Fruit fly (Drosophila melanogaster) whole organism, embryonic: Measurements from ENCODE around the gene nxf2.

ENCODE experiments used
- Atf6 ChIP-seq: fragments of 200-800 bp; sonication (Bioruptor generic); IDR thresholded peaks from 2 replicates; pipeline ENCODE4 v1.3.6; 2022; ENCODE audit warnings: missing biosample characterization, missing genetic modification characterization
- Bdp1 ChIP-seq: fragments of 200-800 bp; sonication (Bioruptor generic); optimal IDR thresholded peaks from 3 replicates; lab custom pipeline; 2016; ENCODE audit warnings: missing biosample characterization, missing genetic modification characterization
- CG1024 ChIP-seq: fragments of 200-800 bp; sonication (Bioruptor generic); IDR thresholded peaks from 2 replicates; pipeline ENCODE4 v1.3.6; 2022; ENCODE audit warnings: missing biosample characterization, missing genetic modification characterization
- CG12942 ChIP-seq: fragments of 200-800 bp; sonication (Bioruptor generic); optimal IDR thresholded peaks from 3 replicates; lab custom pipeline; 2016; ENCODE audit warnings: missing biosample characterization, missing genetic modification characterization
- CG13287 ChIP-seq: fragments of 200-800 bp; sonication (Bioruptor generic); IDR thresholded peaks from 2 replicates; pipeline ENCODE4 v1.3.6; 2022; ENCODE audit warnings: missing biosample characterization, missing genetic modification characterization; ENCODE audit not compliant: partially characterized antibody
- CG16779 ChIP-seq: fragments of 200-800 bp; sonication (Bioruptor generic); IDR thresholded peaks from 2 replicates; pipeline ENCODE4 v1.3.6; 2022; ENCODE audit warnings: missing biosample characterization, missing genetic modification characterization
- CG18262 ChIP-seq: fragments of 200-800 bp; optimal IDR thresholded peaks from 3 replicates; lab custom pipeline; 2019; ENCODE audit warnings: missing biosample characterization, mild to moderate bottlenecking, missing genetic modification characterization, moderate library complexity
- CG2129 ChIP-seq: fragments of 200-800 bp; sonication (Bioruptor generic); IDR thresholded peaks from 2 replicates; pipeline ENCODE4 v1.3.6; 2022; ENCODE audit warnings: missing biosample characterization, missing genetic modification characterization; ENCODE audit not compliant: partially characterized antibody
- CG2712 ChIP-seq: fragments of 200-800 bp; optimal IDR thresholded peaks from 3 replicates; lab custom pipeline; 2019; ENCODE audit warnings: missing biosample characterization, mild to moderate bottlenecking, missing genetic modification characterization, moderate library complexity
- CG3065 ChIP-seq: fragments of 200-800 bp; sonication (Bioruptor generic); optimal IDR thresholded peaks from 2 replicates; lab custom pipeline; 2016; ENCODE audit warnings: missing biosample characterization, missing genetic modification characterization
- CG31224 ChIP-seq: fragments of 200-800 bp; sonication (Bioruptor generic); IDR thresholded peaks from 2 replicates; pipeline ENCODE4 v1.3.6; 2022; ENCODE audit warnings: missing biosample characterization, missing genetic modification characterization
- CG34224 ChIP-seq: fragments of 200-800 bp; sonication (Bioruptor generic); IDR thresholded peaks from 3 replicates; pipeline ENCODE4 v1.3.6; 2022; ENCODE audit warnings: missing biosample characterization, missing genetic modification characterization; ENCODE audit not compliant: partially characterized antibody
- CG5180 ChIP-seq: fragments of 200-800 bp; sonication (Bioruptor generic); optimal IDR thresholded peaks from 3 replicates; lab custom pipeline; 2017; ENCODE audit warnings: missing biosample characterization, missing genetic modification characterization, mild to moderate bottlenecking, moderate library complexity, missing genetic modification reagents
- CG5953 ChIP-seq: fragments of 200-800 bp; sonication (Bioruptor generic); IDR thresholded peaks from 2 replicates; pipeline ENCODE4 v1.3.6; 2022; ENCODE audit warnings: missing biosample characterization, missing genetic modification characterization
- CG6683 ChIP-seq: fragments of 200-800 bp; sonication (Bioruptor generic); optimal IDR thresholded peaks from 2 replicates; lab custom pipeline; 2017; ENCODE audit warnings: missing biosample characterization, mild to moderate bottlenecking, missing genetic modification characterization, missing genetic modification reagents
- CG6689 ChIP-seq: fragments of 200-800 bp; sonication (Bioruptor generic); IDR thresholded peaks from 2 replicates; pipeline ENCODE4 v1.3.6; 2022; ENCODE audit warnings: missing biosample characterization, missing genetic modification characterization
- CG7556 ChIP-seq: fragments of 200-800 bp; sonication (Bioruptor generic); optimal IDR thresholded peaks from 2 replicates; lab custom pipeline; 2017; ENCODE audit warnings: missing biosample characterization, mild to moderate bottlenecking, missing genetic modification characterization
- CG8944 ChIP-seq: fragments of 200-800 bp; sonication (Bioruptor generic); optimal IDR thresholded peaks from 3 replicates; lab custom pipeline; 2016; ENCODE audit warnings: missing biosample characterization, missing genetic modification characterization
- D19B ChIP-seq: fragments of 200-800 bp; sonication (Bioruptor generic); optimal IDR thresholded peaks from 2 replicates; lab custom pipeline; 2017; ENCODE audit warnings: missing biosample characterization, mild to moderate bottlenecking, missing genetic modification characterization
- Dfd ChIP-seq, 2 experiments: fragments of >200 bp; optimal IDR thresholded peaks; 2 replicates each; lab custom pipeline; 2017; ENCODE audit warnings: missing biosample characterization in 2 of 2, missing genetic modification characterization in 2 of 2
- Dip3 ChIP-seq: fragments of 200-800 bp; sonication (Bioruptor generic); optimal IDR thresholded peaks from 3 replicates; lab custom pipeline; 2016; ENCODE audit warnings: missing biosample characterization, missing genetic modification characterization
- Lhr ChIP-seq: fragments of 200-800 bp; sonication (Bioruptor generic); optimal IDR thresholded peaks from 3 replicates; lab custom pipeline; 2017; ENCODE audit warnings: mild to moderate bottlenecking, missing biosample characterization, missing genetic modification reagents, missing genetic modification characterization
- MBD-R2 ChIP-seq: fragments of 200-800 bp; sonication (Bioruptor generic); IDR thresholded peaks from 2 replicates; pipeline ENCODE4 v1.3.6; 2022; ENCODE audit warnings: missing biosample characterization, missing genetic modification characterization
- Myb ChIP-seq: fragments of 200-800 bp; sonication (Bioruptor generic); optimal IDR thresholded peaks from 2 replicates; lab custom pipeline; 2016; ENCODE audit warnings: missing biosample characterization, missing genetic modification characterization
- Oaz ChIP-seq: fragments of 200-800 bp; sonication (Bioruptor generic); IDR thresholded peaks from 2 replicates; pipeline ENCODE4 v1.3.6; 2022; ENCODE audit warnings: missing biosample characterization, missing genetic modification characterization
- Opbp ChIP-seq: fragments of 200-800 bp; sonication (Bioruptor generic); IDR thresholded peaks from 3 replicates; pipeline ENCODE4 v1.3.6; 2022; ENCODE audit warnings: missing biosample characterization, missing genetic modification characterization; ENCODE audit not compliant: partially characterized antibody
- Optix ChIP-seq: fragments of 200-800 bp; sonication (Bioruptor generic); IDR thresholded peaks from 3 replicates; pipeline ENCODE4 v1.3.6; 2022; ENCODE audit warnings: missing biosample characterization, missing genetic modification characterization
- Side ChIP-seq: fragments of 200-800 bp; sonication (Bioruptor generic); optimal IDR thresholded peaks from 2 replicates; lab custom pipeline; 2016; ENCODE audit warnings: missing biosample characterization, missing genetic modification characterization
- ash1 ChIP-seq: fragments of 200-800 bp; sonication (Bioruptor generic); optimal IDR thresholded peaks from 2 replicates; lab custom pipeline; 2018; ENCODE audit warnings: missing biosample characterization, mild to moderate bottlenecking, missing genetic modification characterization
- ato ChIP-seq: fragments of 200-800 bp; sonication (Bioruptor generic); IDR thresholded peaks from 2 replicates; pipeline ENCODE4 v1.3.6; 2022; ENCODE audit warnings: missing biosample characterization, missing genetic modification characterization; ENCODE audit not compliant: partially characterized antibody
- chm ChIP-seq: fragments of 200-800 bp; sonication (Bioruptor generic); IDR thresholded peaks from 2 replicates; pipeline ENCODE4 v1.3.6; 2022; ENCODE audit warnings: missing biosample characterization, missing genetic modification characterization
- en ChIP-seq: fragments of 200-800 bp; sonication (Bioruptor generic); optimal IDR thresholded peaks from 2 replicates; lab custom pipeline; 2016; ENCODE audit warnings: missing biosample characterization, missing genetic modification characterization
- gcm2 ChIP-seq: fragments of 200-800 bp; sonication (Bioruptor generic); optimal IDR thresholded peaks from 2 replicates; lab custom pipeline; 2016; ENCODE audit warnings: missing biosample characterization, missing genetic modification characterization
- gfzf ChIP-seq: fragments of 200-800 bp; sonication (Bioruptor generic); optimal IDR thresholded peaks from 2 replicates; lab custom pipeline; 2016; ENCODE audit warnings: missing biosample characterization, mild to moderate bottlenecking, missing genetic modification characterization, moderate library complexity
- hb ChIP-seq: fragments of 200-800 bp; sonication (Bioruptor generic); IDR thresholded peaks from 3 replicates; pipeline ENCODE4 v1.3.6; 2022; ENCODE audit warnings: missing biosample characterization, missing genetic modification characterization; ENCODE audit not compliant: partially characterized antibody
- jumu ChIP-seq: fragments of 200-800 bp; sonication (Bioruptor generic); optimal IDR thresholded peaks from 3 replicates; lab custom pipeline; 2016; ENCODE audit warnings: missing biosample characterization, missing genetic modification characterization
- kay ChIP-seq: fragments of 200-800 bp; sonication (Bioruptor generic); optimal IDR thresholded peaks from 2 replicates; lab custom pipeline; 2016; ENCODE audit warnings: missing biosample characterization, missing genetic modification characterization
- lab ChIP-seq: fragments of 200-800 bp; sonication (Bioruptor generic); optimal IDR thresholded peaks from 3 replicates; lab custom pipeline; 2017; ENCODE audit warnings: missing biosample characterization, missing genetic modification characterization, mild to moderate bottlenecking, moderate library complexity, missing genetic modification reagents
- lov ChIP-seq, 2 experiments: fragments of 200-800 bp in 1 of 2; fragments of >200 bp in 1 of 2; sonication (Bioruptor generic) in 1 of 2; IDR thresholded peaks in 1 of 2; optimal IDR thresholded peaks in 1 of 2; 2 replicates in 1 of 2; 3 replicates in 1 of 2; pipeline versions ENCODE4 v1.3.6 to Lab custom; 2017 to 2022; ENCODE audit warnings: missing biosample characterization in 1 of 2, missing genetic modification characterization in 1 of 2
- maf-S ChIP-seq: fragments of 200-800 bp; sonication (Bioruptor generic); optimal IDR thresholded peaks from 2 replicates; lab custom pipeline; 2016; ENCODE audit warnings: missing biosample characterization, missing genetic modification characterization
- oc ChIP-seq: fragments of 200-800 bp; sonication (Bioruptor generic); optimal IDR thresholded peaks from 2 replicates; lab custom pipeline; 2018; ENCODE audit warnings: missing biosample characterization, mild to moderate bottlenecking, missing genetic modification characterization, moderate library complexity
- peb ChIP-seq: fragments of 200-800 bp; sonication (Bioruptor generic); IDR thresholded peaks from 2 replicates; pipeline ENCODE4 v1.3.6; 2022; ENCODE audit warnings: missing biosample characterization, missing genetic modification characterization
- pfk ChIP-seq: fragments of 200-800 bp; sonication (Bioruptor generic); optimal IDR thresholded peaks from 2 replicates; lab custom pipeline; 2018; ENCODE audit warnings: missing biosample characterization, mild to moderate bottlenecking, missing genetic modification characterization, moderate library complexity
- repo ChIP-seq: fragments of 200-800 bp; sonication (Bioruptor generic); optimal IDR thresholded peaks from 2 replicates; lab custom pipeline; 2016; ENCODE audit warnings: missing biosample characterization, missing genetic modification characterization
- sim ChIP-seq: fragments of 200-800 bp; sonication (Bioruptor generic); IDR thresholded peaks from 2 replicates; pipeline ENCODE4 v1.3.6; 2022; ENCODE audit warnings: missing biosample characterization, missing genetic modification characterization
- sob ChIP-seq: fragments of 200-800 bp; sonication (Bioruptor generic); IDR thresholded peaks from 2 replicates; pipeline ENCODE4 v1.3.6; 2022; ENCODE audit warnings: missing biosample characterization, missing genetic modification characterization
- tna ChIP-seq: fragments of 200-800 bp; sonication (Bioruptor generic); IDR thresholded peaks from 2 replicates; pipeline ENCODE4 v1.3.6; 2022; ENCODE audit warnings: missing biosample characterization, missing genetic modification characterization; ENCODE audit not compliant: partially characterized antibody
- unc-4 ChIP-seq: fragments of 200-800 bp; sonication (Bioruptor generic); IDR thresholded peaks from 2 replicates; pipeline ENCODE4 v1.3.6; 2022; ENCODE audit warnings: missing biosample characterization, missing genetic modification characterization; ENCODE audit not compliant: partially characterized antibody
- usp ChIP-seq: fragments of >200 bp; optimal IDR thresholded peaks from 2 replicates; lab custom pipeline; 2017; ENCODE audit warnings: missing biosample characterization, missing genetic modification characterization
- zen2 ChIP-seq: fragments of 200-800 bp; sonication (Bioruptor generic); IDR thresholded peaks from 3 replicates; pipeline ENCODE4 v1.3.6; 2022; ENCODE audit warnings: missing biosample characterization, missing genetic modification characterization; ENCODE audit not compliant: partially characterized antibody

nxf2 gene

dm6 chr3L:16574307-16574946 is 5.7 kb downstream of the nxf2 start, which contains the start of gene mbf1 (continued):
- TF ChIP-seq ato (GFP tag; lab: Robert Waterston, UW) (no peak), CG31224 (GFP tag; lab: Robert Waterston, UW) (no peak), CG2712 (tag; lab: Kevin White, UChicago) (peak; percentile 53), gcm2 (GFP tag; lab: Kevin White, UChicago) (no peak), sob (GFP tag; lab: Robert Waterston, UW) (no peak), CG3065 (GFP tag; lab: Kevin White, UChicago) (no peak), CG5953 (no peak), Opbp (no peak), Optix (GFP tag; lab: Robert Waterston, UW) (no peak), CG12942 (GFP tag; lab: Kevin White, UChicago) (no peak), hb (GFP tag; lab: Robert Waterston, UW) (no peak), chm (GFP tag; lab: Robert Waterston, UW) (no peak), gfzf (GFP tag; lab: Kevin White, UChicago) (peak; percentile 97), unc-4 (GFP tag; lab: Robert Waterston, UW) (peak; percentile 71), peb (GFP tag; lab: Robert Waterston, UW) (no peak), CG7556 (no peak), Oaz (no peak), en (no peak), tna (0 out of 2 replicates have a peak, but pooled peaks have one; percentile 32), CG16779 (no peak), lab (no peak), zen2 (no peak; the same call in 2 of the 3 replicates), sim (GFP tag; lab: Robert Waterston, UW) (no peak), kay (GFP tag; lab: Kevin White, UChicago) (no peak), maf-S (no peak), Dfd (GFP tag; optimal IDR thresholded peaks at IDR 0.05; lab: Kevin White, UChicago) (no peak), CG6689 (GFP tag; lab: Robert Waterston, UW) (no peak), CG5180 (no peak), repo (no peak), CG18262 (tag; lab: Kevin White, UChicago) (peak; percentile 5), usp (GFP tag; lab: Kevin White, UChicago) (no peak), Side (GFP tag; lab: Kevin White, UChicago) (no peak), jumu (GFP tag; lab: Kevin White, UChicago) (peak; percentile 6), CG1024 (GFP tag; lab: Robert Waterston, UW) (no peak), Atf6 (GFP tag; lab: Robert Waterston, UW) (no peak), D19B (GFP tag; lab: Kevin White, UChicago) (no peak), CG13287 (GFP tag; lab: Robert Waterston, UW) (peak; percentile 75), CG6683 (GFP tag; lab: Kevin White, UChicago) (no peak), Lhr (GFP tag; lab: Kevin White, UChicago) (peak; percentile 50), oc (tag; lab: Kevin White, UChicago) (peak; percentile 48), CG8944 (no peak), Bdp1 (GFP tag; lab: Kevin White, UChicago) (no peak), CG34224 (GFP tag; lab: Robert Waterston, UW) (peak; percentile 66), Dip3 (GFP tag; lab: Kevin White, UChicago) (peak; percentile 3), CG2129 (GFP tag; lab: Robert Waterston, UW) (no peak), Myb (GFP tag; lab: Kevin White, UChicago) (peak; percentile 72), pfk (no peak), MBD-R2 (GFP tag; lab: Robert Waterston, UW) (peak; percentile 59), ash1 (no peak), lov (optimal IDR thresholded peaks at IDR 0.05; lab: Kevin White, UChicago) (no peak), lov (GFP tag; IDR thresholded peaks at IDR 0.05; lab: Robert Waterston, UW) (no peak)
